Worm (Caenorhabditis elegans) whole organism, midembryonic: ENCODE measurements around the gene attf-5.

ENCODE experiments used
- flt-1 ChIP-seq: fragments of 200-800 bp; sonication (Bioruptor generic); IDR thresholded peaks from 2 replicates; pipeline ENCODE4 v1.3.6; 2022; ENCODE audit warnings: missing genetic modification characterization, missing compliant biosample characterization
- med-1 ChIP-seq: sonication (generic microtip); optimal IDR thresholded peaks from 2 replicates; lab custom pipeline; 2017; ENCODE audit warnings: missing genetic modification characterization, mild to moderate bottlenecking, missing compliant biosample characterization, antibody characterized with exemption, missing genetic modification reagents; ENCODE audit not compliant: insufficient read depth

DNA sequence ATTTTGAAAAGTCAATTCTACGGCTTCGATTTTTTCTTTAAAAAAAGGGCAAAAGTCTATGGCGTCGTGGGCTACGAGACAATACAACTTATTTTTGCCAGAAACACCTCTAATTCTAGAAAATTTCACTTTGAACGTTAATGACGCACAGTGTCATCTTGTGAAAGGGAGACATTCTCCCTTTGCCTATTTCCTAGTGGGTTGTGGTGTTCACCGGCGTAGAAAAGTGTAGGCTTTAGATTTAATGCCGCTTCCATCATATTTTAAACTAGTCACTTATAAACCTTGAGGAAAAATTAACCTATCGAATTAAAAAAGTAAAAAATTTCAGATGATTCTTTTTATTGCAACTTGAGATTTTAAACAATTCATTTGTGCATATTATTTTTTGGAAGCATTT is 2.8 kb upstream of the attf-5 start:
- TF ChIP-seq med-1 (GFP tag; lab: Kevin White, UChicago) (no peak), flt-1 (GFP tag; lab: Robert Waterston, UW) (no peak)
